Worm (Caenorhabditis elegans) whole organism, midembryonic: Measurements from ENCODE around the gene pqn-68.

Source experiments
- med-1 ChIP-seq: sonication (generic microtip); optimal IDR thresholded peaks from 2 replicates; lab custom pipeline; 2017; ENCODE audit warnings: missing genetic modification characterization, mild to moderate bottlenecking, missing compliant biosample characterization, antibody characterized with exemption, missing genetic modification reagents; ENCODE audit not compliant: insufficient read depth
- tab-1 ChIP-seq: fragments of 200-800 bp; sonication (Bioruptor generic); IDR thresholded peaks from 2 replicates; pipeline ENCODE4 v1.3.6; 2022; ENCODE audit warnings: missing genetic modification characterization, missing compliant biosample characterization

DNA sequence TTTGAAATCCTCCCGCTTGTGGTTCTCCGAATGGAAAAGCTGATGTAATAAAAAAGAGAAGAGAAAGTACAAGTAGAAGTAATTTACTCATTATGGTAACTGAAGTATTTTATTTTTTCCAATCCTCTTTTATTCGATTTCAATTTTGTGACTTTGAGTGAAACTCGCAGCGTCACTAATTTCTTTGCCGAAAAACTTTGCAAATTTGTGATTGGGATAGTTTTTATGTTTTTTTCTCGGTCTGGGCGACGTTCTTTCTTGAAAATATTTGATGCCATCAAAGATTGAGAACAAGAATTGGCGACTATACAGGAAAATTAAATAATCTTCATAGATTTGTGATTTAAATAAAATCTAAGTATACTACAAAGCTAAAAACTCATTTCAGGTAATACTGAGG is 47.1 kb downstream of the pqn-68 start, which contains the start of gene far-4:
- TF ChIP-seq tab-1 (GFP tag; lab: Robert Waterston, UW) (no peak), med-1 (GFP tag; lab: Kevin White, UChicago) (no peak)
